Worm (Caenorhabditis elegans) whole organism, L1 larva: ENCODE data around the gene Y9C9A.13.

Experiments
- C34B4.2 ChIP-seq: sonication (generic microtip); optimal IDR thresholded peaks from 2 replicates; lab custom pipeline; 2017; ENCODE audit warnings: mild to moderate bottlenecking, missing genetic modification characterization, missing compliant biosample characterization
- alr-1 ChIP-seq: fragments of 200-800 bp; sonication (Bioruptor generic); optimal IDR thresholded peaks from 2 replicates; lab custom pipeline; 2018; ENCODE audit warnings: borderline replicate concordance, mild to moderate bottlenecking, missing genetic modification characterization, missing compliant biosample characterization
- blmp-1 ChIP-seq: fragments of 150-350 bp; optimal IDR thresholded peaks from 2 replicates; lab custom pipeline; 2014; ENCODE audit warnings: missing biosample characterization, missing genetic modification characterization
- ceh-88 ChIP-seq: fragments of 200-800 bp; sonication (Bioruptor generic); IDR thresholded peaks from 2 replicates; pipeline ENCODE4 v1.3.6; 2022; ENCODE audit warnings: missing genetic modification characterization, missing compliant biosample characterization
- ceh-90 ChIP-seq: sonication (generic microtip); optimal IDR thresholded peaks from 2 replicates; lab custom pipeline; 2016; ENCODE audit warnings: missing genetic modification characterization, missing compliant biosample characterization
- dpl-1 ChIP-seq, 3 experiments: fragments of 150-350 bp in 2 of 3; sonication (generic microtip) in 1 of 3; optimal IDR thresholded peaks; 2 replicates each; lab custom pipeline; 2014 to 2017; ENCODE audit warnings: missing biosample characterization in 3 of 3, missing genetic modification characterization in 3 of 3, missing genetic modification reagents in 3 of 3
- efl-1 ChIP-seq, 4 experiments: fragments of 150-350 bp; optimal IDR thresholded peaks in 3 of 4; peaks in 1 of 4; 1 replicate in 1 of 4; 2 replicates in 3 of 4; lab custom pipeline; 2014; ENCODE audit warnings: missing biosample characterization in 2 of 4, missing genetic modification characterization in 2 of 4, missing genetic modification reagents in 2 of 4
- efl-3 ChIP-seq: fragments of 200-800 bp; sonication (Bioruptor generic); optimal IDR thresholded peaks from 2 replicates; lab custom pipeline; 2018; ENCODE audit warnings: mild to moderate bottlenecking, missing genetic modification characterization, missing compliant biosample characterization
- egl-27 ChIP-seq, 2 experiments: fragments of 150-350 bp in 1 of 2; sonication (generic microtip); optimal IDR thresholded peaks; 3 replicates each; lab custom pipeline; 2017 to 2018; ENCODE audit warnings: missing biosample characterization in 2 of 2, missing genetic modification characterization in 2 of 2, missing genetic modification reagents in 2 of 2
- elt-3 ChIP-seq, 6 experiments: fragments of 150-350 bp in 1 of 6; sonication (generic microtip); optimal IDR thresholded peaks; 2 replicates each; lab custom pipeline; 2017 to 2018; ENCODE audit warnings: missing biosample characterization in 6 of 6, missing genetic modification characterization in 6 of 6, inconsistent platforms in 1 of 6
- lin-39 ChIP-seq: fragments of 150-350 bp; optimal IDR thresholded peaks from 2 replicates; lab custom pipeline; 2014; ENCODE audit warnings: missing biosample characterization, missing genetic modification reagents, missing genetic modification characterization
- lir-3 ChIP-seq: sonication (generic microtip); optimal IDR thresholded peaks from 2 replicates; lab custom pipeline; 2016; ENCODE audit warnings: mild to moderate bottlenecking, missing genetic modification characterization, moderate library complexity, missing compliant biosample characterization; ENCODE audit not compliant: poor library complexity
- mef-2 ChIP-seq: fragments of 150-350 bp; optimal IDR thresholded peaks from 2 replicates; lab custom pipeline; 2014; ENCODE audit warnings: missing biosample characterization, missing genetic modification characterization
- nhr-19 ChIP-seq: fragments of 200-800 bp; sonication (Bioruptor generic); conservative IDR thresholded peaks from 2 replicates; pipeline ENCODE4 v1.3.6; 2022; ENCODE audit warnings: missing genetic modification characterization, missing compliant biosample characterization
- nhr-28 ChIP-seq: fragments of 150-350 bp; optimal IDR thresholded peaks from 2 replicates; lab custom pipeline; 2014; ENCODE audit warnings: missing biosample characterization, missing genetic modification characterization
- nhr-71 ChIP-seq: sonication (generic microtip); optimal IDR thresholded peaks from 2 replicates; lab custom pipeline; 2016; ENCODE audit warnings: mild to moderate bottlenecking, missing genetic modification characterization, moderate library complexity, missing compliant biosample characterization
- nhr-85 ChIP-seq: sonication (generic microtip); peaks from one replicate; lab custom pipeline; 2016; ENCODE audit warnings: missing genetic modification characterization, inconsistent platforms, missing compliant biosample characterization
- sup-37 ChIP-seq: fragments of 200-800 bp; sonication (Bioruptor generic); optimal IDR thresholded peaks from 2 replicates; lab custom pipeline; 2018; ENCODE audit warnings: mild to moderate bottlenecking, missing genetic modification characterization, missing compliant biosample characterization
- unc-62 ChIP-seq: fragments of 150-350 bp; optimal IDR thresholded peaks from 2 replicates; lab custom pipeline; 2014; ENCODE audit warnings: missing biosample characterization, missing genetic modification reagents, missing genetic modification characterization
- unc-98 ChIP-seq: fragments of 200-800 bp; sonication (Bioruptor generic); IDR thresholded peaks from 2 replicates; pipeline ENCODE4 v1.3.6; 2022; ENCODE audit warnings: missing genetic modification characterization, missing compliant biosample characterization
- xbp-1 ChIP-seq: sonication (generic microtip); optimal IDR thresholded peaks from 2 replicates; lab custom pipeline; 2016; ENCODE audit warnings: missing genetic modification characterization, missing compliant biosample characterization

Gene Y9C9A.13

DNA sequence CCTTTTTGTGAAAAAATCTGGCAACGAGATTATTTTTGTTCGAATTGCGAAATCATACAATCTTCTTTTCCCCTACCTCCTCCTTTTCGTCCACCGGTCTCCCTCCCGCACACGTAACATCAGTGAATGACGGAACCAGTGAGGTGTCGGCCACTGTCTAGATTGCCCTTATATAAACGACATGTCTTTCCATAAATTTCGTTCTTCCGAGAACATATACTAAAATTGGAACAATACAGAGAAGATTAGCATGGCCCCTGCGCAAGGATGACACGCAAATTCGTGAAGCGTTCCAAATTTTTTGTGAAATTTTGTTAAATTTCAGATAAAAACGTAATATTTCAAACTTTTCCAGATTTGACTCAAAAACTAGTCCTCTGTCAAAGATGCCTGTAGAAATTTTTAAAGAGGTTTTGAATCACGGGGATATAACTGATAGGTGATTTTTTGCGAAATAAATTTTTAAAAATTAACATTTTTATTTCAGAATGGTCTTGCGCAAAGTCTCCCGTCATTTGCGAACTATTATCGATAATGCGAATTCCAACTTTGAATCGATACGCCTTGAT lies 38.5 kb downstream of the Y9C9A.13 start (continued):
- no peak for TF ChIP-seq nhr-71
- peak; percentile 36; the same call in 1 of the 2 replicates for TF ChIP-seq nhr-19 (GFP tag; lab: Robert Waterston, UW)
- no peak for TF ChIP-seq blmp-1 (tag; lab: Kevin White, UChicago)

DNA sequence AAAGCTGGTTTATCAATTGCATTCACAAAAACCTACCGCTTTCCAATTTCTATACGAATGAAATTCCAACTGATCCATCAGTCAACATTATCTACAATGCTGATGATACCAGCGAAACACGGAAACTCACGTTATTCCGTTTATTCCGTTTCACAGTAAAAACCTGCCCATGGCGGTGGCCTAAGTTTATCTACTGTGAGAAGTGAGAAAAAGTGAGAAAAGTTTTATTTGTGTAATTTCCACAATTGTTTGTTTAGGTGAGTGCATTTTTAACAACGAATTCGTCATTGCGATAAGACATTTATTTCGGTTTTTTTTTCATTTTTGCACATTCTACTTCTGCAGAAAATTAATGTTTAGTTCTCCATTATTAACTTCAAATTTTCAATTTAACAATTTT lies 39.3 kb downstream of the Y9C9A.13 start, which contains the start of gene Y9C9A.8:
Gene Y9C9A.8, plus strand, starts transcription at position 301 of the 400 bp plus-strand sequence.
- TF ChIP-seq efl-3 (GFP tag; lab: Kevin White, UChicago), result no peak
- TF ChIP-seq nhr-85 (tag; lab: Kevin White, UChicago), result no peak
- TF ChIP-seq efl-1 (optimal IDR thresholded peaks at IDR 0.05; lab: Kevin White, UChicago), result no peak
- no peak for TF ChIP-seq efl-1 (GFP tag; optimal IDR thresholded peaks at IDR 0.05 in 1 of 2; lab: Kevin White, UChicago)
- TF ChIP-seq dpl-1 (GFP tag; optimal IDR thresholded peaks at IDR 0.05; lab: Kevin White, UChicago), result no peak
- no peak for TF ChIP-seq alr-1 (tag; lab: Kevin White, UChicago)

DNA sequence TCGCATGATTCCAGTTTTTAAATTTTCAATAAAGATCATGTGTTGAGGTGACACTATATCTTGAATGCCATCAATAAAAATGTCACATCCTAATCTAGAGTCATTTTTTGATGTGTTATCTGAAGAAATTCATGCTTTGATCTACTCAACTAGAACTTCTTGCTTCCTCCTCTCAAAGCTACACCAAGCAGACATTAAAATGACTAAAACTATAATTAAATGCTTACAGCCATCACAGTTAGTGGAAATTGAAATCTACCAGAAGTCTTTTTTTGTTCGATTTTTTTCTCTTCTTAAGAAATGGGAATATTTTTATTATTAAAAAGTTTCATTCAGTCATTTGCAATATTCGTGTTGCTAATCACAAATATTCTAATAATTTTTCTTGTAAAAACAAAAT lies 51.5 kb downstream of the Y9C9A.13 start, which contains the start of gene str-158:
Gene str-158, plus strand, starts transcription at position 301 of the 400 bp plus-strand sequence.
- TF ChIP-seq nhr-28 (tag; lab: Kevin White, UChicago), result no peak
- TF ChIP-seq lin-39 (tag; lab: Kevin White, UChicago), result no peak
- no peak for TF ChIP-seq mef-2 (tag; lab: Kevin White, UChicago)
- no peak for TF ChIP-seq sup-37 (GFP tag; lab: Kevin White, UChicago)
- TF ChIP-seq C34B4.2 (tag; lab: Kevin White, UChicago), result no peak
- no peak for TF ChIP-seq unc-98
- TF ChIP-seq ceh-88 (GFP tag; lab: Robert Waterston, UW), result no peak
- no peak for TF ChIP-seq lir-3 (tag; lab: Kevin White, UChicago)
- TF ChIP-seq nhr-85 (tag; lab: Kevin White, UChicago), result no peak
- no peak for TF ChIP-seq elt-3 (tag; optimal IDR thresholded peaks at IDR 0.05; lab: Kevin White, UChicago)
- TF ChIP-seq egl-27 (tag; optimal IDR thresholded peaks at IDR 0.05; lab: Kevin White, UChicago), result no peak
- no peak for TF ChIP-seq unc-62 (GFP tag; lab: Kevin White, UChicago)
- no peak for TF ChIP-seq xbp-1 (tag; lab: Kevin White, UChicago)
- no peak for TF ChIP-seq ceh-90 (tag; lab: Kevin White, UChicago)
